Fruit fly (Drosophila melanogaster) Kc167 (cell line): Measurements from ENCODE around the gene CG31102.

Experiments
- Myc ChIP-seq: fragments of >200 bp; optimal IDR thresholded peaks from 2 replicates; lab custom pipeline; 2017; ENCODE audit warnings: missing external identifiers
- Sin3A ChIP-seq: fragments of >200 bp; optimal IDR thresholded peaks from 2 replicates; lab custom pipeline; 2018; ENCODE audit warnings: missing external identifiers
- h ChIP-seq: fragments of >200 bp; optimal IDR thresholded peaks from 3 replicates; lab custom pipeline; 2018; ENCODE audit warnings: missing external identifiers
- insv ChIP-seq: fragments of >200 bp; optimal IDR thresholded peaks from 3 replicates; lab custom pipeline; 2018; ENCODE audit warnings: missing external identifiers
- psq ChIP-seq: fragments of >200 bp; optimal IDR thresholded peaks from 2 replicates; lab custom pipeline; 2017; ENCODE audit warnings: missing external identifiers
- ttk ChIP-seq: sonication (Bioruptor generic); optimal IDR thresholded peaks from 2 replicates; lab custom pipeline; 2017; ENCODE audit warnings: missing external identifiers

The CG31102 gene

DNA sequence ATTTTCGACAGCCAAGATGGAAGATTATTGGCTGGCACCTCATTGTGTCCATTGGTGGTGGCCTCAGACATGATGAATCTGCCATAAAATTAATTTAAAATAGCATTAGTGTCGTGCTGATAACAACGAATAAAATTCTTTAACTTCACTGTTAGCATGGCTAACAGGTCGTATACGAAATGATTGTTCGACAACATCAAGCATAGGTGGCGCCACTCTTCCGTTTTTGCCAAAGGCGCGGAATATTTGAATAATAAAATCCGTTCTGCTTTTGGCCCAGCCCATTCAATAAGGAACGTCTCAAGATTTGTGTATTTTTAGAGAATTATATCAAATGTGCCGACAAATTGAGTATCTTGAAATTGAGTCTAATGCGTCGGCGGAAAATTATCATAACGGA is 17.2 kb upstream of the CG31102 start:
- TF ChIP-seq Myc (lab: Kevin White, UChicago): no peak
- TF ChIP-seq h: no peak
- TF ChIP-seq ttk (lab: Kevin White, UChicago): no peak
- TF ChIP-seq psq: no peak
- TF ChIP-seq insv (lab: Kevin White, UChicago): no peak
- no peak for TF ChIP-seq Sin3A (lab: Kevin White, UChicago)

dm6 chr3R:25310843-25311242 is 15.4 kb upstream of the CG31102 start, which contains the start of gene CG31099:
Gene CG31099, minus strand, starts transcription at chr3R:25310943.
- TF ChIP-seq insv (lab: Kevin White, UChicago) (no peak), h (no peak), ttk (lab: Kevin White, UChicago) (no peak), Myc (lab: Kevin White, UChicago) (no peak), Sin3A (lab: Kevin White, UChicago) (no peak), psq (no peak)

DNA sequence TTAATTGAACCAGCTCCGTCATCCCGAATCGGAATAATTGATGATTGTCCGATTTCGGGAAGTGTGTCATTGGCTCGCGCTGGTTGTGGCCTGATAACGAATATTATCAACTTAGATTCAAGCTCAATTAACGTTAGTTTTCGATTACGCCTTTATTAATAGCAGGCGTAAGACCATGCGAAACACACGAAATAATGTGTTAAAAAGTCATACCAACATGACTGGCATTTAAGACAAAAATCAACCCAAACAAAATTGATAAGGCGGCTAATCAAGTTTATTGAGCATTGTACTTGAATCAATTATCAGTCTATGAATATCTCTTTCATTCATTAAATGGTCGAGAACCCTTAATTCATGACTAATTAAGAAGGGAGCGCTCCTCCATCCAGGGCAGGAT is 13.8 kb upstream of the CG31102 start:
- TF ChIP-seq Sin3A (lab: Kevin White, UChicago) (no peak), Myc (lab: Kevin White, UChicago) (no peak), insv (lab: Kevin White, UChicago) (no peak), psq (no peak), h (no peak), ttk (lab: Kevin White, UChicago) (no peak)

DNA sequence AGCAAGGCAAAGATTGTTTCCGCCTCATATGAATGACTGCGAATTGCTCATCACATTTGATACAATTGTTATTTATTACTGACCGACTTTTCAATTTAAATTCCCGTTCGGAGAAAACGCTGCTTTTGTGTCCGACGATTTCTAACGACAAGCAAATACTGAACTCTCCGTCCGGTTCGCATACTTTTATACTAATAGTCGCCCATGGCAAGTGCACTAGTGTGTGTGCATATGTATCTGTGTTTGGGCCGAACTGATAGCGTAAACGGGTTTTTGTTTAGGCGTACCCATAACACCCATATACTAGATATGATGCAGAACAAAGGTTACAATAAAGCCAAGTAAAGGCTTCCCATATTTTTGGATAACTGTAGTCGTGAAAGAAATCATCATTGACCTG is 12.8 kb upstream of the CG31102 start, which contains the start of gene CG10550:
TSS of gene CG10550 (minus strand) at position 164 of the 400 bp plus-strand sequence.
- no peak for TF ChIP-seq psq
- no peak for TF ChIP-seq Myc (lab: Kevin White, UChicago)
- TF ChIP-seq ttk (lab: Kevin White, UChicago): no peak
- TF ChIP-seq h: no peak
- TF ChIP-seq insv (lab: Kevin White, UChicago): no peak
- no peak for TF ChIP-seq Sin3A (lab: Kevin White, UChicago)

- TF ChIP-seq h: no peak
- no peak for TF ChIP-seq Myc (lab: Kevin White, UChicago)
- TF ChIP-seq psq: no peak
- no peak for TF ChIP-seq Sin3A (lab: Kevin White, UChicago)
- no peak for TF ChIP-seq insv (lab: Kevin White, UChicago)
- TF ChIP-seq ttk (lab: Kevin White, UChicago): no peak
Observed at dm6 chr3R:25305822-25306544, 10.6 kb upstream of the CG31102 start.

DNA sequence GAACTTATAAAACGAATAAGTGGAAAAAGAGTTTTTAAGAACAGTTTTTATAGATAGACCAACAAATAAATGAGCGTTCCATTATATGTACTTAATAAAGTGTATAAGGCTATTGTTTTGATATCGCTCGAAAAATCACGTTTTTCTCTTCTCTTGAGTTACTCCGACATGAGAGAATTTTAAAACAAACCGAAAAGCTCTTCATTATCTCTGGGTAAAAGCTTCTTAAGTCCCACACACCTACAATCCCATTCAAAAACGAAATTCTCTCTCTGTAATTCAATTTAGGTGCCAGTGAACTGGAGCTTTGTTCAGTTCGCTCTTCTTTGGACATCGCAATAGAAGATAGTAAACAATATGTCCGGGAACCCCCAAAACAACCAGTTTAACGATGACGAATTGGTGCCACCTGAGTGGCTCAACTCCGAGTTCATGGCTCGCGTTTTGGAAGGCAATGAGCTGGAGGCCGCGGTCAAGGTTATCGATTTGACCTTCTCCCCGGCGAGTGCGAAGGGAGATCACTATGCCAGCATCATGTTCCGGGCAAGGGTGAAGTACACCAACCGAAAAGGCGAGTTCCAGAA is 8.6 kb upstream of the CG31102 start, which contains the start of gene CG31436:
TSS of gene CG31436 (plus strand) at position 281 of the 584 bp plus-strand sequence.
- TF ChIP-seq psq (no peak), Sin3A (lab: Kevin White, UChicago) (no peak), h (no peak), Myc (lab: Kevin White, UChicago) (no peak), insv (lab: Kevin White, UChicago) (no peak), ttk (lab: Kevin White, UChicago) (no peak)

- no peak for TF ChIP-seq insv (lab: Kevin White, UChicago)
- no peak for TF ChIP-seq psq
- no peak for TF ChIP-seq Myc (lab: Kevin White, UChicago)
- TF ChIP-seq Sin3A (lab: Kevin White, UChicago): no peak
- no peak for TF ChIP-seq ttk (lab: Kevin White, UChicago)
- no peak for TF ChIP-seq h
Observed at dm6 chr3R:25302239-25302638, 6.8 kb upstream of the CG31102 start, which contains the start of gene CG31370. Gene CG31370, plus strand, starts transcription at chr3R:25302464.

DNA sequence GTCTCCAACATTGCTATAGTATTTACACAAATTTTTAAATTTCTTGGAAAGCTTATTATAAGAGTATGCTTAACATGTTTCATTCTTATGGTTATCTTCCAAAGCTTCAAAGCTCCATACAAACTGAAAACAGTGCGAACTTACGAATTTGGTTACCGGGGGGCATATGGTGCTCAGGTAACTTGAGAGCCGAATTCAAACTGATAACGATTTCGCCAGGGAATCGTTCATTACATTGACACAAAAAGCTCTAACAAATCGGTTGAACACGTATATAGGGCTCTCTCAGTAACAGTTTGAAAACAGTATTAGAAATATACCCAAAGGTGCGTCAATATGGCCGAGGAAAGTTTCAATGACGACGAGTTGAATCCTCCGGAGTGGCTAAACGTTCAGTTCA is 5.2 kb upstream of the CG31102 start, which contains the start of gene CG13659:
TSS of gene CG13659 (plus strand) at position 317 of the 400 bp plus-strand sequence.
- TF ChIP-seq psq: no peak
- no peak for TF ChIP-seq Myc (lab: Kevin White, UChicago)
- TF ChIP-seq h: no peak
- no peak for TF ChIP-seq Sin3A (lab: Kevin White, UChicago)
- TF ChIP-seq insv (lab: Kevin White, UChicago): no peak
- no peak for TF ChIP-seq ttk (lab: Kevin White, UChicago)

dm6 chr3R:25299507-25299964 is 4.1 kb upstream of the CG31102 start, which contains the start of gene CG31288:
Gene CG31288, minus strand, starts transcription at chr3R:25299557.
- TF ChIP-seq h (no peak), Myc (lab: Kevin White, UChicago) (no peak), Sin3A (lab: Kevin White, UChicago) (no peak), insv (lab: Kevin White, UChicago) (no peak), psq (no peak), ttk (lab: Kevin White, UChicago) (no peak)

- TF ChIP-seq Sin3A (lab: Kevin White, UChicago): no peak
- TF ChIP-seq insv (lab: Kevin White, UChicago): no peak
- TF ChIP-seq psq: no peak
- TF ChIP-seq h: no peak
Observed at dm6 chr3R:25297678-25298077, 2.3 kb upstream of the CG31102 start, which contains the start of gene CG31097. Gene CG31097, minus strand, starts transcription at chr3R:25297778.

DNA sequence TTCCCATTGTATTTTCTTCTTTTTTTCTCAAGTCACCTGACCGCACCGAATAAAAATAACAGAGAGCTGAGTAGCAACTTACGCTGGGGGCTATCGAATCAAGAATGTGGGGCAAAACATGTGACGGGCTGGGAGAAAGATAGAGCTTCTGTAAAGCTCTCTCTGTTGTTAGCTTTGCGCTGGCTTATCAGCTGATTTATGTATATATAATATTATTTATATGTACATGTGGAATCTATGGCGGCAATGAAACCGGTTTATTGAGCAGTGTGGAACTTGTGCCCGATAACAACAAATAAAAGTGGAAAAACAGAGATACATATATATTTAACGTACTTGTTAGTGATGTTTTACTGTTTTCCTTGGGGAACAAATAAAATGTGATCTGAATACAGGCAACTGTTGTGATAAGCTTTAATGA is 2.5 kb downstream of the CG31102 start, which contains the start of gene CG31098:
TSS of gene CG31098 (minus strand) at position 114 of the 421 bp plus-strand sequence.
- no peak for TF ChIP-seq psq
- TF ChIP-seq ttk (lab: Kevin White, UChicago): no peak
- no peak for TF ChIP-seq Myc (lab: Kevin White, UChicago)
- TF ChIP-seq Sin3A (lab: Kevin White, UChicago): no peak
- no peak for TF ChIP-seq insv (lab: Kevin White, UChicago)
- no peak for TF ChIP-seq h

- no peak for TF ChIP-seq insv (lab: Kevin White, UChicago)
- no peak for TF ChIP-seq Sin3A (lab: Kevin White, UChicago)
- TF ChIP-seq psq: no peak
- no peak for TF ChIP-seq Myc (lab: Kevin White, UChicago)
Observed at dm6 chr3R:25289589-25289988, 5.8 kb downstream of the CG31102 start, which contains the start of gene CG11893. Gene CG11893, plus strand, starts transcription at chr3R:25289889.
